Worm (Caenorhabditis elegans): ENCODE data around the gene srv-30.

DNA sequence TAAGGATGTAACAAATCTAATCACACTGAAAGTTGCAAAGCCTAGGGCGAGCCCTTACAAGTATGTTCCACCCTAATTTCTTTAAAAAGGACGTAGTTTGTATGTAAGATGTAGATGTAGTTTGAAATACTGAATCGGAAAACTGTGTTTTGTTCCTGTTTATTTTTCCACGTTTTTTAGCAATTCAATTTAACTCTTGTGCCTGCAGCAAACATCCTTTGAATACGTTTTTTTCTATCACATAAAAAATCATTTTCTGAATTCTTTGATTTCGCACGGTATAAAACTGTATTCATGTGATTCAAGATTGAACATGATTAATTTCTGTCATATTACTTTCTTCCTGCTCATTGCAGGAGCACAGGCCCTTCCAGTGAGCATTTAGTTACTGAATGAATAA lies 29.3 kb downstream of the srv-30 start, which contains the start of gene F58F9.9:
- no peak for TF ChIP-seq ztf-23 (GFP tag; IDR thresholded peaks at IDR 0.05)
- no peak for TF ChIP-seq med-1 (GFP tag; optimal IDR thresholded peaks at IDR 0.05; ENCODE audit: insufficient read depth)
- TF ChIP-seq ref-1 (GFP tag; conservative IDR thresholded peaks at IDR 0.05): no peak
- no peak for TF ChIP-seq T22C8.4 (GFP tag; IDR thresholded peaks at IDR 0.05)
- no peak for TF ChIP-seq cog-1 (tag; optimal IDR thresholded peaks at IDR 0.05)
- no peak for TF ChIP-seq klf-2 (GFP tag; conservative IDR thresholded peaks at IDR 0.05)
- TF ChIP-seq flt-1 (GFP tag; IDR thresholded peaks at IDR 0.05): no peak
- TF ChIP-seq ztf-29 (GFP tag; IDR thresholded peaks at IDR 0.05): no peak
